Fruit fly (Drosophila melanogaster): ENCODE data around the gene CG43145.

- no peak for TF ChIP-seq Eip75B (GFP tag; optimal IDR thresholded peaks at IDR 0.05)
- no peak for TF ChIP-seq fkh (GFP tag; optimal IDR thresholded peaks at IDR 0.05)
- TF ChIP-seq CG34406 (GFP tag; optimal IDR thresholded peaks at IDR 0.05), result no peak
- no peak for TF ChIP-seq dac (GFP tag; optimal IDR thresholded peaks at IDR 0.05)
- no peak for TF ChIP-seq CG16779 (tag; optimal IDR thresholded peaks at IDR 0.05)
- no peak for TF ChIP-seq Gug (GFP tag; IDR thresholded peaks at IDR 0.05)
- no peak for TF ChIP-seq CG6276 (GFP tag; optimal IDR thresholded peaks at IDR 0.05)
These were observed 20.3 kb upstream of the CG43145 start for dm6 chr2L:3681338-3681737.
